Worm (Caenorhabditis elegans) whole organism, L4 larva: ENCODE measurements around the gene C09E8.6.

Experiments used
- D1046.2 ChIP-seq: fragments of 200-800 bp; sonication (Bioruptor generic); IDR thresholded peaks from 2 replicates; pipeline ENCODE4 v1.3.6; 2022; ENCODE audit warnings: missing genetic modification characterization, missing compliant biosample characterization
- F44E2.7 ChIP-seq: fragments of 200-800 bp; sonication (Bioruptor generic); IDR thresholded peaks from 2 replicates; pipeline ENCODE4 v2.1.2; 2022; ENCODE audit warnings: missing genetic modification characterization, missing compliant biosample characterization
- Y105C5A.15 ChIP-seq: fragments of 200-800 bp; sonication (Bioruptor generic); IDR thresholded peaks from 2 replicates; pipeline ENCODE4 v1.3.6; 2022; ENCODE audit warnings: missing genetic modification characterization, missing compliant biosample characterization
- Y5F2A.4 ChIP-seq: fragments of 200-800 bp; sonication (Bioruptor generic); optimal IDR thresholded peaks from 2 replicates; lab custom pipeline; 2018; ENCODE audit warnings: mild to moderate bottlenecking, missing genetic modification characterization, missing compliant biosample characterization
- ama-1 ChIP-seq: fragments of 150-350 bp; optimal IDR thresholded peaks from 2 replicates; lab custom pipeline; 2014; ENCODE audit warnings: inconsistent platforms, mixed read lengths
- ceh-20 ChIP-seq: fragments of 200-800 bp; sonication (Bioruptor generic); IDR thresholded peaks from 2 replicates; pipeline ENCODE4 v1.3.6; 2022; ENCODE audit warnings: missing genetic modification reagents, missing genetic modification characterization, missing compliant biosample characterization
- ceh-28 ChIP-seq: fragments of 150-350 bp; optimal IDR thresholded peaks from 2 replicates; lab custom pipeline; 2014; ENCODE audit warnings: missing biosample characterization, missing genetic modification reagents, missing genetic modification characterization
- ceh-32 ChIP-seq: sonication (generic microtip); optimal IDR thresholded peaks from 2 replicates; lab custom pipeline; 2016; ENCODE audit warnings: mild to moderate bottlenecking, missing genetic modification characterization, missing compliant biosample characterization; ENCODE audit not compliant: poor library complexity
- daf-16 ChIP-seq, 3 experiments: sonication (generic microtip); optimal IDR thresholded peaks; 2 replicates each; lab custom pipeline; 2016 to 2017; ENCODE audit warnings: missing genetic modification characterization in 3 of 3, missing genetic modification reagents in 3 of 3, mild to moderate bottlenecking in 2 of 3, missing compliant biosample characterization in 2 of 3, missing biosample characterization in 1 of 3, moderate library complexity in 1 of 3
- daf-8 ChIP-seq: fragments of 200-800 bp; sonication (Bioruptor generic); IDR thresholded peaks from 2 replicates; pipeline ENCODE4 v1.3.6; 2022; ENCODE audit warnings: missing genetic modification characterization, missing compliant biosample characterization
- dmd-6 ChIP-seq: fragments of 200-800 bp; sonication (Bioruptor generic); IDR thresholded peaks from 2 replicates; pipeline ENCODE4 v1.3.6; 2022; ENCODE audit warnings: missing genetic modification reagents, missing genetic modification characterization, missing compliant biosample characterization
- duxl-1 ChIP-seq: sonication (generic microtip); optimal IDR thresholded peaks from 2 replicates; lab custom pipeline; 2016; ENCODE audit warnings: mild to moderate bottlenecking, missing genetic modification characterization, moderate library complexity, missing compliant biosample characterization; ENCODE audit not compliant: poor library complexity
- egl-27 ChIP-seq: sonication (generic microtip); optimal IDR thresholded peaks from 3 replicates; lab custom pipeline; 2017; ENCODE audit warnings: missing biosample characterization, missing genetic modification reagents, missing genetic modification characterization
- lin-1 ChIP-seq: fragments of 200-800 bp; sonication (Bioruptor generic); IDR thresholded peaks from 2 replicates; pipeline ENCODE4 v1.3.6; 2022; ENCODE audit warnings: missing genetic modification reagents, missing genetic modification characterization, missing compliant biosample characterization
- lin-38 ChIP-seq: fragments of 200-800 bp; sonication (Bioruptor generic); IDR thresholded peaks from 2 replicates; pipeline ENCODE4 v1.3.6; 2022; ENCODE audit warnings: missing genetic modification reagents, missing genetic modification characterization, missing compliant biosample characterization
- lin-39 ChIP-seq: fragments of 150-350 bp; optimal IDR thresholded peaks from 2 replicates; lab custom pipeline; 2014; ENCODE audit warnings: missing biosample characterization, missing genetic modification reagents, missing genetic modification characterization
- mdl-1 ChIP-seq, 2 experiments: fragments of 150-350 bp in 1 of 2; sonication (generic microtip) in 1 of 2; optimal IDR thresholded peaks; 2 replicates each; lab custom pipeline; 2014 to 2017; ENCODE audit warnings: missing biosample characterization in 2 of 2, missing genetic modification characterization in 2 of 2
- mxl-2 ChIP-seq: fragments of 200-800 bp; sonication (Bioruptor generic); conservative IDR thresholded peaks from 2 replicates; pipeline ENCODE4 v1.3.6; 2022; ENCODE audit warnings: missing genetic modification reagents, missing genetic modification characterization, missing compliant biosample characterization
- mxl-3 ChIP-seq: fragments of 200-800 bp; sonication (Bioruptor generic); optimal IDR thresholded peaks from 2 replicates; lab custom pipeline; 2018; ENCODE audit warnings: mild to moderate bottlenecking, missing genetic modification characterization, missing compliant biosample characterization
- nhr-102 ChIP-seq: sonication (generic microtip); optimal IDR thresholded peaks from 2 replicates; lab custom pipeline; 2016; ENCODE audit warnings: mild to moderate bottlenecking, missing genetic modification characterization, moderate library complexity, missing compliant biosample characterization
- nhr-11 ChIP-seq: fragments of 150-350 bp; optimal IDR thresholded peaks from 2 replicates; lab custom pipeline; 2014; ENCODE audit warnings: missing biosample characterization, missing genetic modification characterization
- nhr-41 ChIP-seq: fragments of 200-800 bp; sonication (Bioruptor generic); IDR thresholded peaks from 2 replicates; pipeline ENCODE4 v1.3.6; 2022; ENCODE audit warnings: missing genetic modification reagents, missing genetic modification characterization, missing compliant biosample characterization
- nhr-42 ChIP-seq: fragments of 200-800 bp; sonication (Bioruptor generic); IDR thresholded peaks from 2 replicates; pipeline ENCODE4 v1.3.6; 2022; ENCODE audit warnings: missing genetic modification characterization, missing compliant biosample characterization
- nhr-6 ChIP-seq: fragments of 150-350 bp; optimal IDR thresholded peaks from 2 replicates; lab custom pipeline; 2014; ENCODE audit warnings: missing biosample characterization, missing genetic modification characterization
- nhr-76 ChIP-seq: fragments of 150-350 bp; optimal IDR thresholded peaks from 2 replicates; lab custom pipeline; 2014; ENCODE audit warnings: missing biosample characterization, missing genetic modification characterization
- tra-1 ChIP-seq: fragments of 200-800 bp; sonication (Bioruptor generic); IDR thresholded peaks from 2 replicates; pipeline ENCODE4 v1.3.6; 2022; ENCODE audit warnings: missing genetic modification reagents, missing genetic modification characterization, missing compliant biosample characterization
- unc-39 ChIP-seq: sonication (generic microtip); optimal IDR thresholded peaks from 2 replicates; lab custom pipeline; 2017; ENCODE audit warnings: missing biosample characterization, missing genetic modification characterization
- unc-62 ChIP-seq, 3 experiments: fragments of 150-350 bp in 1 of 3; sonication (generic microtip); optimal IDR thresholded peaks in 2 of 3; peaks in 1 of 3; 1 replicate in 1 of 3; 2 replicates in 2 of 3; lab custom pipeline; 2014 to 2017; ENCODE audit warnings: missing biosample characterization in 3 of 3, missing genetic modification characterization in 3 of 3, missing genetic modification reagents in 3 of 3, missing genotype in 1 of 3

C09E8.6 gene

ce11 chrII:556185-556584, at the start of gene C09E8.6, which contains the start of gene C09E8.1:
Gene C09E8.6 (plus strand): TSS chrII:556497.
Gene C09E8.1 (plus strand): TSS chrII:556485.
- TF ChIP-seq unc-62 (GFP tag; optimal IDR thresholded peaks at IDR 0.05 in 1 of 2; lab: Kevin White, UChicago) (peak in 1 of 2 experiments; percentile 6), unc-62 (tag; optimal IDR thresholded peaks at IDR 0.05; lab: Kevin White, UChicago) (no peak), nhr-41 (GFP tag; lab: Robert Waterston, UW) (no peak), ceh-32 (tag; lab: Kevin White, UChicago) (no peak), lin-38 (GFP tag; lab: Robert Waterston, UW) (no peak), lin-39 (tag; lab: Kevin White, UChicago) (no peak)

- peak in 1 of 2 experiments; percentile 97 for TF ChIP-seq unc-62 (GFP tag; optimal IDR thresholded peaks at IDR 0.05 in 1 of 2; lab: Kevin White, UChicago)
- no peak for TF ChIP-seq unc-62 (tag; optimal IDR thresholded peaks at IDR 0.05; lab: Kevin White, UChicago)
- no peak for TF ChIP-seq mdl-1 (tag; optimal IDR thresholded peaks at IDR 0.05; lab: Kevin White, UChicago)
These were observed 47.7 kb upstream of the C09E8.6 start for ce11 chrII:508603-509002.

- TF ChIP-seq dmd-6 (GFP tag; lab: Robert Waterston, UW) (no peak), nhr-76 (tag; lab: Kevin White, UChicago) (no peak), lin-1 (no peak), nhr-102 (no peak), daf-16 (GFP tag; optimal IDR thresholded peaks at IDR 0.05; lab: Kevin White, UChicago) (no peak), daf-16 (tag; optimal IDR thresholded peaks at IDR 0.05; lab: Kevin White, UChicago) (no peak), daf-8 (GFP tag; lab: Robert Waterston, UW) (no peak), nhr-6 (tag; lab: Kevin White, UChicago) (no peak), duxl-1 (no peak), unc-62 (GFP tag; optimal IDR thresholded peaks at IDR 0.05 in 1 of 2; lab: Kevin White, UChicago) (no peak), unc-62 (tag; optimal IDR thresholded peaks at IDR 0.05; lab: Kevin White, UChicago) (no peak), nhr-11 (no peak), tra-1 (GFP tag; lab: Robert Waterston, UW) (no peak), egl-27 (tag; lab: Kevin White, UChicago) (no peak), lin-38 (GFP tag; lab: Robert Waterston, UW) (no peak), Y5F2A.4 (no peak), mxl-3 (no peak), mxl-2 (no peak), mdl-1 (tag; optimal IDR thresholded peaks at IDR 0.05; lab: Kevin White, UChicago) (no peak), Y105C5A.15 (GFP tag; lab: Robert Waterston, UW) (no peak), D1046.2 (GFP tag; lab: Robert Waterston, UW) (no peak)
These were observed 47.1 kb upstream of the C09E8.6 start, which contains the start of gene srh-105 for ce11 chrII:509230-509629. Gene srh-105 (minus strand): TSS chrII:509330.

DNA sequence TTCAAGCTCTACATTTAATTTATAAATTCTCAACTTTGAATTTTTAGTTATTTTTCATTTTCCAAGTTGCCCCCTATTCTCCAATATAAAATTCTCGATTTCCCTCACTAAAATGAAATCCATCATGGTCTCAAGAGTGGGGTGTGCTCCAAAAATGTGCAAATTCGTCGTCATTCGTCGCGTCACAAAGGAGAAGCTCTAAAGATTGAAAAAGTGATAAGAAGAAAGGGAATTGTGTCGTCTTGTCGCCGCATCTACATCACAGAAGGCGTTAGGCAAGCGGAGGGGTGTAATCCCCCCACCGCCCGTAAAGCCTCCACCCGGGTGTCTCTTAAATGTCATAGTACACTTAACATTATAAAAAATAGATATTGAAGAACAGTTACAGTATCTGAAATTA, 44.3 kb upstream of the C09E8.6 start:
- TF ChIP-seq nhr-42 (GFP tag; lab: Robert Waterston, UW) (no peak), nhr-76 (tag; lab: Kevin White, UChicago) (no peak), ceh-32 (tag; lab: Kevin White, UChicago) (no peak), ceh-28 (no peak), ama-1 (lab: Kevin White, UChicago) (no peak), unc-39 (tag; lab: Kevin White, UChicago) (no peak)

DNA sequence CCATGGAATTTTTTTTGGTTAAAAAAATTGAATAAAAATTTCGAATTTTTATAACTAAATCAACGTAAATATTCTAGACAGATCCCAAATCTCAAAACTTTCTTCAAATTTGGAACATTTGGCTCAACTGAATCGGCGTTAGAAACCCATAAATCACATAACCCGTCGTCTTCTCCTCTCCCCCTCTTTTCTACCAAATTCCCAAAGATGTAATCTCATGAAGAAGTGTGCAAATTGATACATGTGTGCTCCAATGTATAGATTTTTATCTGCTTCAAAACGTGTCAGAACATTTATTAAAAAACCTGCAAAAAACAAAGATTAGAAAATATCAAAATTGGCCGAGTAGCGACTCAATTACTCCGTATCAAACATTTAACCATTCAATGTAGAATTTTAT, 43.7 kb upstream of the C09E8.6 start:
- peak in 1 of 2 experiments; percentile 40 for TF ChIP-seq unc-62 (GFP tag; optimal IDR thresholded peaks at IDR 0.05 in 1 of 2; lab: Kevin White, UChicago)
- no peak for TF ChIP-seq unc-62 (tag; optimal IDR thresholded peaks at IDR 0.05; lab: Kevin White, UChicago)
- peak; percentile 25; the same call in 1 of the 2 replicates for TF ChIP-seq ceh-20 (GFP tag; lab: Robert Waterston, UW)
- no peak for TF ChIP-seq F44E2.7 (GFP tag; lab: Robert Waterston, UW)
- TF ChIP-seq, all 104 proteins: peak for 2

ce11 chrII:515765-516164, 40.5 kb upstream of the C09E8.6 start, which contains the start of gene mab-9:
Gene mab-9 (plus strand): TSS chrII:516024.
- TF ChIP-seq unc-62 (GFP tag; optimal IDR thresholded peaks at IDR 0.05 in 1 of 2; lab: Kevin White, UChicago) (peak in 1 of 2 experiments; percentile 5), unc-62 (tag; optimal IDR thresholded peaks at IDR 0.05; lab: Kevin White, UChicago) (no peak), lin-38 (GFP tag; lab: Robert Waterston, UW) (no peak)
